Fruit fly (Drosophila melanogaster) S2 (cell line): ENCODE measurements around the gene CG15332.

Experiments used
- CG8478 ChIP-seq: fragments of >200 bp; optimal IDR thresholded peaks from 2 replicates; lab custom pipeline; 2018
- CTCF ChIP-seq, 2 experiments: fragments of >200 bp; optimal IDR thresholded peaks; 2 replicates each; lab custom pipeline; 2018

DNA sequence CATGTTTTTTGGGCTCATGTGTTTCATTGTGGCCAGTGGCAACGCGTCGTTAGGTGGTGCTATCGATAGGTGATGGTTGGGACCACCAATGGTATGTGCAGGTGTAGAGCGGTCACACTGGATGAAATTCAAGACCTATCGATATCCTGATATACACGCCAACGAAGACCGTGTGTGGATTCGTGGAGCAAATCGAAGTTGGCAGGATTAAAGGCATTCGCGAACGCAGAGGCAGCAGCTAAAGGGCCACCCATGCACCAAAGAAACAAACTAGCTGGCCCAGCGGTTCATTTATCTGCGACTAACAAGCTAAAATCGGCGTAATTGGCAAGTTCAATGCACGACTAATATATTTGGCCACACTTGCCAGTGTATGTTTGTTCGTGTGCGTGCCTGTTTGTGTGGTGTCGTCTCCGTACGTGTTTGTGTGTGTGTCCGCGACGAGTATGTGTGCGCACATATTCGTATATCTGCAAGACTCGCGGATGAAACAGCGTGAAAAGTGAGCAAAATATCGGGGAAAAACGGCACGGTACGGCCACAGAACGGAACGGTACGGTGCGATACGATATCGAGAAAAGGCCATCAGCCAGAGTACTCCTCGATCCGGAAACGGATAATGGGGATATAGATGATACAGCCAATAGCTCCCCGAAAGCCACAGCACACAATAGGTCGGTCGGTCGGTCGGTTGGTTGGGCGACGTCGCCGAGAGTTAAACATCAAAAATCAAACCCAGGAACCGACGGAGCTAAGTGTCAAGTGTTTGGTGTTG is 19.8 kb downstream of the CG15332 start, which contains the start of gene Ubr3:
- TF ChIP-seq CG8478 (no peak), CTCF (optimal IDR thresholded peaks at IDR 0.05; lab: Kevin White, UChicago) (no peak)
